Worm (Caenorhabditis elegans) whole organism, early embryonic: ENCODE results near the gene F46F5.1.

Experiments
- ceh-13 ChIP-seq: fragments of 200-800 bp; sonication (Bioruptor generic); optimal IDR thresholded peaks from 2 replicates; lab custom pipeline; 2018; ENCODE audit warnings: mild to moderate bottlenecking, missing genetic modification characterization, missing compliant biosample characterization
- tbx-11 ChIP-seq: fragments of 200-800 bp; sonication (Bioruptor generic); IDR thresholded peaks from 2 replicates; pipeline ENCODE4 v1.3.6; 2022; ENCODE audit warnings: missing genetic modification characterization, missing compliant biosample characterization

DNA sequence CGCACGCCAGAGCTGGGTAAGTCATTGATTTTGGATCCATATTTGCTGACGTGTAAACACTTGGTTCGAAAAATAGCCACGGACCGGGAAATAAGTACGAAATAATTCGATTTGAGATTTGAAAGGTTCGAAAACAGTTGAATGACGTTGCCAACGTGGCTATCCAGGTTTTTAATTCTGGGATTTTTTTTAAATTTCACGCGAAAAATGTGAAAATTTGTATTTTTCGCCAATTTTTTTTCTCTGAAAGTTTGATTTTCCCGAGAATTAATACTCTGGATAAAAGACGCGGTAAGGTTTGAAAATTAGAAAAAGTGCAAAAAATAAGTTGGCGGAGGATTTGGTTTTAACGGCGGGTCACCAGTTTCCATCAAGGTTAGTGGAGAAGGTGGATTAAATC is 50.9 kb downstream of the F46F5.1 start, which contains the start of gene fbxc-48:
- TF ChIP-seq ceh-13 (GFP tag; lab: Kevin White, UChicago) = no peak
- TF ChIP-seq tbx-11 (GFP tag; lab: Robert Waterston, UW) = no peak
